Fruit fly (Drosophila melanogaster): ENCODE data around the gene CG11656.

Gene CG11656

dm6 chr3R:13012351-13012750, 2.7 kb downstream of the CG11656 start (continued):
- TF ChIP-seq CG6689 (GFP tag; IDR thresholded peaks at IDR 0.05): peak; percentile 53; the same call in 1 of the 2 replicates
- TF ChIP-seq Dp (GFP tag; optimal IDR thresholded peaks at IDR 0.05): no peak
- peak; percentile 71 for TF ChIP-seq scrt (GFP tag; optimal IDR thresholded peaks at IDR 0.05)
- TF ChIP-seq Dip3 (GFP tag; optimal IDR thresholded peaks at IDR 0.05): peak; percentile 69
- peak; percentile 76; the same call in 1 of the 3 replicates for TF ChIP-seq CG2199 (GFP tag; IDR thresholded peaks at IDR 0.05)
- TF ChIP-seq CG32532 (GFP tag; IDR thresholded peaks at IDR 0.05): peak; percentile 68; the same call in 1 of the 2 replicates
- TF ChIP-seq chm (GFP tag; IDR thresholded peaks at IDR 0.05): peak; percentile 78
- TF ChIP-seq oc (tag; optimal IDR thresholded peaks at IDR 0.05): peak; percentile 58
- TF ChIP-seq CG4820 (GFP tag; optimal IDR thresholded peaks at IDR 0.05): no peak
- no peak for TF ChIP-seq Vsx1 (GFP tag; optimal IDR thresholded peaks at IDR 0.05)
- no peak for TF ChIP-seq kni (GFP tag; optimal IDR thresholded peaks at IDR 0.05)
- TF ChIP-seq CG2712 (tag; optimal IDR thresholded peaks at IDR 0.05): peak; percentile 36
- TF ChIP-seq CG14014 (GFP tag; IDR thresholded peaks at IDR 0.05): 0 out of 2 replicates have a peak, but pooled peaks have one; percentile 41
- TF ChIP-seq CG6854 (GFP tag; optimal IDR thresholded peaks at IDR 0.05): no peak
- TF ChIP-seq HLH3B (GFP tag; IDR thresholded peaks at IDR 0.05): peak; percentile 72
- TF ChIP-seq Poxn (GFP tag; IDR thresholded peaks at IDR 0.05): no peak
- TF ChIP-seq BtbVII (GFP tag; optimal IDR thresholded peaks at IDR 0.05): peak; percentile 44
- peak; percentile 7 for TF ChIP-seq odd (GFP tag; optimal IDR thresholded peaks at IDR 0.05)
- TF ChIP-seq Hr78 (GFP tag; optimal IDR thresholded peaks at IDR 0.05): peak in 1 of 2 experiments; percentile 11
- peak; percentile 51 to 75 for TF ChIP-seq Trl (optimal IDR thresholded peaks at IDR 0.05)
- peak; percentile 16 for TF ChIP-seq Trl (GFP tag; optimal IDR thresholded peaks at IDR 0.05)
- TF ChIP-seq CG11504 (tag; optimal IDR thresholded peaks at IDR 0.05): peak; percentile 71
- TF ChIP-seq mld (GFP tag; IDR thresholded peaks at IDR 0.05; ENCODE audit: partially characterized antibody): no peak
- no peak for TF ChIP-seq fd102C (GFP tag; optimal IDR thresholded peaks at IDR 0.05)
- TF ChIP-seq hbn (GFP tag; IDR thresholded peaks at IDR 0.05; ENCODE audit: partially characterized antibody): no peak
- TF ChIP-seq nom (GFP tag; optimal IDR thresholded peaks at IDR 0.05): peak; percentile 75
- no peak for TF ChIP-seq CG17612 (GFP tag; IDR thresholded peaks at IDR 0.05)
- peak; percentile 84 for TF ChIP-seq Drgx (GFP tag; IDR thresholded peaks at IDR 0.05)
- no peak for TF ChIP-seq salm (tag; optimal IDR thresholded peaks at IDR 0.05)
- peak; percentile 65 for TF ChIP-seq CG11247 (GFP tag; IDR thresholded peaks at IDR 0.05)
- TF ChIP-seq Hand (GFP tag; optimal IDR thresholded peaks at IDR 0.05): peak; percentile 50
- peak; percentile 29 for TF ChIP-seq pros (GFP tag; optimal IDR thresholded peaks at IDR 0.05)
- peak; percentile 53 for TF ChIP-seq slp2 (GFP tag; optimal IDR thresholded peaks at IDR 0.05)
- no peak for TF ChIP-seq CG13123 (GFP tag; optimal IDR thresholded peaks at IDR 0.05)
- TF ChIP-seq CG6654 (GFP tag; optimal IDR thresholded peaks at IDR 0.05): no peak
- 0 out of 2 replicates have a peak, but pooled peaks have one; percentile 17 for TF ChIP-seq bbx (GFP tag; IDR thresholded peaks at IDR 0.05; ENCODE audit: partially characterized antibody)
- no peak for TF ChIP-seq crp (GFP tag; optimal IDR thresholded peaks at IDR 0.05)
- TF ChIP-seq CG6791 (GFP tag; IDR thresholded peaks at IDR 0.05; ENCODE audit: partially characterized antibody): 0 out of 3 replicates have a peak, but pooled peaks have one; percentile 11
- peak; percentile 66 for TF ChIP-seq CG18619 (GFP tag; optimal IDR thresholded peaks at IDR 0.05)
- TF ChIP-seq vnd (GFP tag; IDR thresholded peaks at IDR 0.05; ENCODE audit: partially characterized antibody): no peak
- no peak for TF ChIP-seq jing (GFP tag; optimal IDR thresholded peaks at IDR 0.05)
- no peak for TF ChIP-seq TFAM (GFP tag; optimal IDR thresholded peaks at IDR 0.05)
- TF ChIP-seq Abd-B (GFP tag; optimal IDR thresholded peaks at IDR 0.05): peak; percentile 53
- TF ChIP-seq NFAT (GFP tag; IDR thresholded peaks at IDR 0.05): peak; percentile 58
- peak; percentile 30 for TF ChIP-seq Max (GFP tag; optimal IDR thresholded peaks at IDR 0.05)
- peak; percentile 29 for TF ChIP-seq CG16815 (GFP tag; optimal IDR thresholded peaks at IDR 0.05)
- peak; percentile 43 for TF ChIP-seq CG4707 (GFP tag; optimal IDR thresholded peaks at IDR 0.05)
- no peak for TF ChIP-seq Lim3 (GFP tag; IDR thresholded peaks at IDR 0.05)
- no peak for TF ChIP-seq Dfd (GFP tag; optimal IDR thresholded peaks at IDR 0.05)
- 0 out of 2 replicates have a peak, but pooled peaks have one; percentile 39 for TF ChIP-seq CG11085 (GFP tag; IDR thresholded peaks at IDR 0.05)

Measured in whole organism, embryonic.